Fruit fly (Drosophila melanogaster): Measurements from ENCODE around the gene CG14573.

CG14573 gene

DNA sequence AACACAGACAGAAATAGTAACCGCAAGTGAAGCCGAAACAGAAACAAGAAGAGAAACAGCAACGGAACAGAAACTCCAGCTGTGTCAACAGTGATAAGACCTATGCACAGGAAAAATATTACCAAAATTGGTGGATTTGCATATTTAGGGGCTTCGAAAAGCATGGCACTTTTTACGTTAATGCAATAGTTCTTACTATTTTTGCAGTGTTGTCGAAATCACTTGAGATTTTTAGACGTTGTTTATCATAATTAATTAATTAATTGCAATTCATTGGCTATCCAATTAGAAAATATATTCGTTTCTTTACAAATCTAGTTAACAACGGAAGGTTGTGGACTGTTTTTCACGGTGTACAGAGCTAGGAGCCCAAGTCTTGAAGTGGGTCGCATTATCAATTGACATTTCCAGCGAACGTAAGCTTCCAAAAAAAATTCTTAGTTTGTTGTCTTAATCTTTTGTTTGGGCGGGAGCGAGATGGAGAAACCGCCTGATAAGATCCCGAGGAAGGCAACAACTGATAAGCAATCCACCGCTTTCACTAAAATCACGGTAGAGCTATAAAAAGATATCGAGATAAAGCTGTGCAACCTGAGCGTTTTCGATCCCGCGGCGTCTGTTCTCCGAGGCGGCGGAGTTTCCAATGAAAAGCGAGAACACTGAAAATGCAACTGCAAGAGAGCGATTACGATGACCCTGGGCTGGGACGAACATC lies 6.7 kb upstream of the CG14573 start:
- TF ChIP-seq CG10348 (GFP tag; IDR thresholded peaks at IDR 0.05) = no peak
- TF ChIP-seq CG13204 (GFP tag; optimal IDR thresholded peaks at IDR 0.05) = no peak
- TF ChIP-seq CG34367 (tag; optimal IDR thresholded peaks at IDR 0.05) = no peak
- no peak for TF ChIP-seq EcR (GFP tag; optimal IDR thresholded peaks at IDR 0.05)
- no peak for TF ChIP-seq rn (GFP tag; IDR thresholded peaks at IDR 0.05)
- TF ChIP-seq D1 (tag; optimal IDR thresholded peaks at IDR 0.05) = no peak
- no peak for TF ChIP-seq CG12605 (GFP tag; IDR thresholded peaks at IDR 0.05)
- no peak for TF ChIP-seq CG17806 (tag; optimal IDR thresholded peaks at IDR 0.05)
- no peak for TF ChIP-seq CG8159 (tag; optimal IDR thresholded peaks at IDR 0.05)

DNA sequence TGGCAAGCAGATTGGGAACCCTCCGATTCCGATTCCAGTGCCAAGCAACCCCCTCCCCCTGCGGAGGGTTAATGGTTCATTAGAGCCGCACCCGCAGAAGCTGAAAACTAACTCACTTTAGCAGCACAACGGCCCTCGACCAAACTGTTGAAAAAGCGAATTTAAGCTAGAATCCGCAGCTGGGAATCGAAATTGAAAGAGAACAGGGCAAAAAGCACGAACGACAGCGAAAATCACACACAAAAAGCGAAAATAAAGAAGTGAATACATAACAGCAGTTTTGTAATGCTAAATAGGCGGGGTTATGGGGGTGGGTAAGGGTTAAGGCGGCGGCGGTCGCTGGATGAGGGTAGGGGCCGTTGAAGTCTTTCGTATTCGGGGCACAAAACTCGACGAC lies 6.2 kb upstream of the CG14573 start:
- TF ChIP-seq Pif1A (GFP tag; optimal IDR thresholded peaks at IDR 0.05) (no peak), CG8159 (tag; optimal IDR thresholded peaks at IDR 0.05) (no peak), rn (GFP tag; IDR thresholded peaks at IDR 0.05) (no peak), CG34367 (tag; optimal IDR thresholded peaks at IDR 0.05) (no peak), CG13204 (GFP tag; optimal IDR thresholded peaks at IDR 0.05) (no peak), CG10348 (GFP tag; IDR thresholded peaks at IDR 0.05) (no peak), Snoo (tag; optimal IDR thresholded peaks at IDR 0.05) (no peak), Pif1B (GFP tag; optimal IDR thresholded peaks at IDR 0.05) (no peak), Ets98B (GFP tag; IDR thresholded peaks at IDR 0.05) (no peak), CG14655 (GFP tag; optimal IDR thresholded peaks at IDR 0.05) (no peak), fd96Ca (GFP tag; IDR thresholded peaks at IDR 0.05) (no peak), CG15710 (tag; optimal IDR thresholded peaks at IDR 0.05) (no peak)

DNA sequence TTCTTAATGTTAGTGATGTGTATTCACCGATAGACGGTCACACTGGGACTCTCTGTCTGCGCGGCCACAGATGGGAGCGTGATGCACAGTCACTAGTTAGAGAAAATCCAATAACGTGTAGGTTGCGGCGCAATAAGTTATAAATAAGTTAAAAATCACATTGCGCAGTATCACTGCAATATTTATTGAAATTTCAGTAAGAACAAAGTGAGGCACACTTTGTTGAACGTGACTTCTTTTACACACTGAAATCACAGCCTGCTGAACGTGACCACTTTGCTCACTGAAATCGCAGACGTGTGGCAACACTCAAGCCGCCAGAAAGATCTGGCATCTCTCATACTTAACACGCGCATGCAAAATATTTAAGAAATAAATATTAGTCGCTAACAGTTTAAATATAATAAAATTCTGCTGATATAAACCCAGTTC lies 5.3 kb upstream of the CG14573 start, which contains the start of the genes CG11247 and Polr2H:
TSS of gene CG11247 (minus strand) at position 191 of the 432 bp plus-strand sequence.
TSS of gene Polr2H (plus strand) at position 317 of the 432 bp plus-strand sequence.
- TF ChIP-seq Pif1B (GFP tag; optimal IDR thresholded peaks at IDR 0.05) = peak; percentile 68
- peak; percentile 75 for TF ChIP-seq CG8159 (tag; optimal IDR thresholded peaks at IDR 0.05)
- peak; percentile 89 for TF ChIP-seq Ets98B (GFP tag; IDR thresholded peaks at IDR 0.05)
- TF ChIP-seq CG14655 (GFP tag; optimal IDR thresholded peaks at IDR 0.05) = peak; percentile 79
- peak; percentile 78 for TF ChIP-seq CG17806 (tag; optimal IDR thresholded peaks at IDR 0.05)
- peak; percentile 81 for TF ChIP-seq CG15710 (tag; optimal IDR thresholded peaks at IDR 0.05)
- TF ChIP-seq CG8301 (tag; optimal IDR thresholded peaks at IDR 0.05) = peak; percentile 80
- TF ChIP-seq gl (tag; optimal IDR thresholded peaks at IDR 0.05) = peak; percentile 44
- TF ChIP-seq Pif1A (GFP tag; optimal IDR thresholded peaks at IDR 0.05) = peak; percentile 82
- TF ChIP-seq EcR (GFP tag; optimal IDR thresholded peaks at IDR 0.05) = no peak
- peak; percentile 87 for TF ChIP-seq CG32121 (GFP tag; IDR thresholded peaks at IDR 0.05)
- peak; percentile 74 for TF ChIP-seq Snoo (tag; optimal IDR thresholded peaks at IDR 0.05)
- TF ChIP-seq rn (GFP tag; IDR thresholded peaks at IDR 0.05) = peak; percentile 87
- TF ChIP-seq CG4496 (GFP tag; IDR thresholded peaks at IDR 0.05) = peak; percentile 92
- TF ChIP-seq CG9948 (tag; optimal IDR thresholded peaks at IDR 0.05) = peak; percentile 81
- TF ChIP-seq CG10348 (GFP tag; IDR thresholded peaks at IDR 0.05) = peak; percentile 83
- TF ChIP-seq CG12605 (GFP tag; IDR thresholded peaks at IDR 0.05) = peak; percentile 63; the same call in 1 of the 2 replicates
- no peak for TF ChIP-seq CG13204 (GFP tag; optimal IDR thresholded peaks at IDR 0.05)
- TF ChIP-seq D1 (tag; optimal IDR thresholded peaks at IDR 0.05) = peak; percentile 63
- peak; percentile 77 for TF ChIP-seq CG34367 (tag; optimal IDR thresholded peaks at IDR 0.05)
- TF ChIP-seq fd96Ca (GFP tag; IDR thresholded peaks at IDR 0.05) = peak; percentile 94

DNA sequence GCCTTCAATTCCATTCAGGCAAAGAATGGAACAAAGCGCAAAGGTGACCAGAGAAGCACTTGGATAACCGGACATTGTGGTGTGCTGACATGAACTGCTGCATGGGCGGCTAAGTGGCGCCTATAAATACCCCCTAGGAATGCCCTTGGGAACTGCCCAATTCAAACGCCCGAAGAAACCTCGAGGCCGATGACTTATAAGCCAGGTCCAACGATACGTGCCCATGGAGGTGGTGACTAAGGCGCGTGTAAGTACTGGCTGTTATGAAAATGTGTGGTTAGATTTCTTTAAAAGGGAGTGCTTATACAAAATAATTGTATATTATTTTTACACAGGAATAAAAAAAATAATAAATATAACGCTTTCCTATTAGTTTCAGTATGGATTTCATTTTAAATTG lies 3.5 kb upstream of the CG14573 start, which contains the start of gene CG14570:
TSS of gene CG14570 (minus strand) at position 101 of the 400 bp plus-strand sequence.
- TF ChIP-seq CG9948 (tag; optimal IDR thresholded peaks at IDR 0.05) (no peak), CG17806 (tag; optimal IDR thresholded peaks at IDR 0.05) (no peak), CG14655 (GFP tag; optimal IDR thresholded peaks at IDR 0.05) (no peak), CG15710 (tag; optimal IDR thresholded peaks at IDR 0.05) (no peak), CG8301 (tag; optimal IDR thresholded peaks at IDR 0.05) (no peak), Pif1A (GFP tag; optimal IDR thresholded peaks at IDR 0.05) (no peak), rn (GFP tag; IDR thresholded peaks at IDR 0.05) (no peak), CG32121 (GFP tag; IDR thresholded peaks at IDR 0.05) (no peak), gl (tag; optimal IDR thresholded peaks at IDR 0.05) (no peak), CG10348 (GFP tag; IDR thresholded peaks at IDR 0.05) (no peak), Ets98B (GFP tag; IDR thresholded peaks at IDR 0.05) (no peak), CG13204 (GFP tag; optimal IDR thresholded peaks at IDR 0.05) (no peak), CG34367 (tag; optimal IDR thresholded peaks at IDR 0.05) (no peak), Snoo (tag; optimal IDR thresholded peaks at IDR 0.05) (no peak), CG4496 (GFP tag; IDR thresholded peaks at IDR 0.05) (no peak), Pif1B (GFP tag; optimal IDR thresholded peaks at IDR 0.05) (no peak), CG8159 (tag; optimal IDR thresholded peaks at IDR 0.05) (no peak)

DNA sequence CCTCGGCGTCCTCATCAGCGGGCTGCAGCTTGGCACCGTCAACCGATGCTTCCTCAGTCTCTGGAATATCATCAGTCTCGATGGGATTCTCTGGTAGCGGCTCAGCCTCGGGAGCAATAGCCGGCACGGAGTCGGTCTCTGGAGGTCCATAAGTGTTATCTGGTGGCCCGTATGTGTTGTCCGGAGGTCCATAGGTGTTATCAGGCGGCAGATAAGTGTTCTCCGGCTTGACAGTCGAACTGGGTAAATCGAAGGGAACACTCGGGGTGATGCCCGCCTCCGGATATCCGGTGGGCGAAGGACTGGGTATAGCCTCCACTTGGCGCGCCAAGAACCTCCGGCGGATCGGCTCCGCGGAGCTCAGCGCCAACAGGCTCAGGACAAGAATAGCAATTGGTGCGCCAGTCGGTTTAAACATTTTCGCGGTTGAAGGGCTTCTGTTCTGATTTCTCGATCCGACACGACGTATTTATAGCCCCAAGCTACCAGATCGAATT lies 2.7 kb upstream of the CG14573 start, which contains the start of gene CG14569:
TSS of gene CG14569 (minus strand) at position 447 of the 497 bp plus-strand sequence.
- TF ChIP-seq CG17806 (tag; optimal IDR thresholded peaks at IDR 0.05) = no peak
- no peak for TF ChIP-seq CG12605 (GFP tag; IDR thresholded peaks at IDR 0.05)
- TF ChIP-seq CG32121 (GFP tag; IDR thresholded peaks at IDR 0.05) = no peak
- no peak for TF ChIP-seq CG34367 (tag; optimal IDR thresholded peaks at IDR 0.05)
- TF ChIP-seq CG4496 (GFP tag; IDR thresholded peaks at IDR 0.05) = no peak
- TF ChIP-seq CG8301 (tag; optimal IDR thresholded peaks at IDR 0.05) = no peak
- TF ChIP-seq CG9948 (tag; optimal IDR thresholded peaks at IDR 0.05) = no peak
- TF ChIP-seq rn (GFP tag; IDR thresholded peaks at IDR 0.05) = no peak
- TF ChIP-seq D1 (tag; optimal IDR thresholded peaks at IDR 0.05) = no peak
- no peak for TF ChIP-seq CG14655 (GFP tag; optimal IDR thresholded peaks at IDR 0.05)
- TF ChIP-seq CG8159 (tag; optimal IDR thresholded peaks at IDR 0.05) = no peak
- no peak for TF ChIP-seq Snoo (tag; optimal IDR thresholded peaks at IDR 0.05)
- no peak for TF ChIP-seq gl (tag; optimal IDR thresholded peaks at IDR 0.05)
- TF ChIP-seq Pif1B (GFP tag; optimal IDR thresholded peaks at IDR 0.05) = no peak
- TF ChIP-seq EcR (GFP tag; optimal IDR thresholded peaks at IDR 0.05) = no peak
- no peak for TF ChIP-seq CG13204 (GFP tag; optimal IDR thresholded peaks at IDR 0.05)
- TF ChIP-seq CG10348 (GFP tag; IDR thresholded peaks at IDR 0.05) = no peak
- no peak for TF ChIP-seq fd96Ca (GFP tag; IDR thresholded peaks at IDR 0.05)
- no peak for TF ChIP-seq Ets98B (GFP tag; IDR thresholded peaks at IDR 0.05)
- no peak for TF ChIP-seq CG15710 (tag; optimal IDR thresholded peaks at IDR 0.05)

Data from whole organism, pupa.